Worm (Caenorhabditis elegans): ENCODE measurements around the gene F41E6.15.

ce11 chrV:8588079-8588478 is 14.5 kb downstream of the F41E6.15 start, which contains the start of gene C10B5.3:
- TF ChIP-seq cebp-2 (GFP tag; IDR thresholded peaks at IDR 0.05) (no peak), ama-1 (optimal IDR thresholded peaks at IDR 0.05) (no peak), ama-1 (GFP tag; optimal IDR thresholded peaks at IDR 0.05) (no peak), nfya-1 (tag; optimal IDR thresholded peaks at IDR 0.05; ENCODE audit: borderline replicate concordance, insufficient read depth) (no peak), egl-18 (GFP tag; IDR thresholded peaks at IDR 0.05) (no peak), him-1 (tag; optimal IDR thresholded peaks at IDR 0.05) (no peak), unc-62 (GFP tag; optimal IDR thresholded peaks at IDR 0.05) (no peak), D2030.7 (GFP tag; IDR thresholded peaks at IDR 0.05) (no peak), Y53F4B.3 (GFP tag; IDR thresholded peaks at IDR 0.05) (no peak), die-1 (tag; optimal IDR thresholded peaks at IDR 0.05) (no peak), rec-8 (tag; optimal IDR thresholded peaks at IDR 0.05) (no peak)
